Worm (Caenorhabditis elegans): ENCODE data around the gene C28A5.2.

The C28A5.2 gene

DNA sequence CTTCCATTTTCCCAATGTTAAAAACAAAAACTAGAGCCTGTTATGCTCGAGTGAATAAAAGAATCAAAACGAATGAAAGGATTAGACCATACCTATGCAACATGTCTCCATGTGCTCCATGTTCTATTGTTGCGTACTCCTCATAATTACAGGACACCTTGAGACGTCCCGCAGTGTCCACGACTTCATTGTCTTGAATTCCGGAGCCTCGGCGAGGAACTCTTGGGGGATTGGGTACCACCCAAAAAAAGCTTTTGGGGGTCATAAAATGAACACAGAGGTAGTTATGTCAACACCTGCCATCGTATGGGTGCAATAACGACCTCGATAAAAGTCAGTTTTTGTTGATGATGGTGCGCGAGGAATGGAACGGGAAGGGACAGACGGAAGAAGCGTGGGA lies 15.6 kb upstream of the C28A5.2 start:
- no peak for TF ChIP-seq unc-62 (GFP tag; optimal IDR thresholded peaks at IDR 0.05)

- TF ChIP-seq unc-62 (GFP tag; optimal IDR thresholded peaks at IDR 0.05) = no peak
These were observed 14.4 kb upstream of the C28A5.2 start for ce11 chrIII:4453768-4454167.

DNA sequence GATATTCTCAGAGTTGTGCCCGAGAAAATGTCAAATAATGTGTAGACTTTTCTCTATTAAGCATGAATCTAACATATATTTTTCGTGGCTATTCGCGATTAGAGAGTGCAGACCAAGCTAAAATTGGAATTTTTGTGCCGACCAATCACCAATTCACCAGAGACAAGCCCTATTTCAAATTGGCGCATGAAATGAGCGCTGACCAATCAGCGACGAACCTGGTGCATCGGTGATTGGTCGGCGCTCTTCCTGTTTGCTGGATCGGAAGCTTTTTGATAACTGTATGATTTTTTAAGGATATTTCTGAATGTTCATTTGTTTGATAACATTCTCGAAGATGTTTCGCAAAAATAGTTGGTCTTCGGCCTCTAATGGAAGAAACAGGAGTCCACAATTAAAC lies 14.0 kb upstream of the C28A5.2 start:
- no peak for TF ChIP-seq unc-62 (GFP tag; optimal IDR thresholded peaks at IDR 0.05)

DNA sequence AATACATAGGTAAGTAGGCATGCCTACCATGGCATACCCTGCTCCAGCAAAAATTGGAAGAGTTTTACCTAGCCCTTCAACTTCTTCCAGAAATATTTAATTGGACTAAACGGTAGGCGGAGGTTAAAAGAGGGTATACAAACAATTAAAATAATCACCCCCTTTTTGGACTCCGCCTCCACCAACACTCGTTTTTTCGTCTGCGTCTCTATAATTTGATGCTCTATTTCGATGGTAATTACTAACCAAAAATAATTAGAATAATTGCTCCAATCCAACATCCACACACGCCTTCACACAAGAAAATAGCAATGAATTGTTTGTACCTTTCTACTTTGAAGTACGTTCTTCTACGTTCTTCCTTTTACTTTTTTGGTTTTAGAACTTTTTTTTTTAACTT lies 13.4 kb upstream of the C28A5.2 start:
- TF ChIP-seq unc-62 (GFP tag; optimal IDR thresholded peaks at IDR 0.05) = no peak

ce11 chrIII:4450773-4451423 lies 11.6 kb upstream of the C28A5.2 start:
- no peak for TF ChIP-seq unc-62 (GFP tag; optimal IDR thresholded peaks at IDR 0.05)

DNA sequence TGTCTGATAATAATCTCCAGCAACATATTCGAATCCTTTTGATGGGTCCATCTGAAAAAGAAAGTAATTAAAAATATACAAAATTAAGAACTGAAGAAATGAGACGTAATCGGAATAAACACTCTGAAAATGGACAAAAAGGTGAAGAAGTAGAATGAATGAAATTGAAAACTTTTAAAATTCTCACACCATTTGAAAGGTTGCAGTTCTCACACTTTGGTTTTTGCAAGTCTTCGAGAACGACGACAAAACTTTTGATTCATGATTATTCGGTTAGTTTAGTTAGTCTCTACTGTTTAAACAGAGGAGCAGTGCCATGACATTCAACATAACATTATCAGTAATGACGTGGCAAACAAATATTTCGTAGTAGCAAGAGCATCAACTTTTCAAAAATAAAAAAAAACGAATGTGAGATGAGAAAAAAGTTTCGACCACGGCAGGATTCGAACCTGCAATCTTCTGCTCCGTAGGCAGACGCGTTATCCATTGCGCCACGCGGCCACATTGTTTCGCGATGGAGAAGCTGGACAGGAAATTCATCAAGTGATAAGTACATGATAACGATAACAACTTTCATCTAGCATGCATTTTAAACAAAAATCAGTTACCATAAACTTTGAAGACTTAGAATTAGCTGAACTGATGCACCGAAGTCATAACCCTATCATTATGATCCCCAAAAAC lies 10.7 kb upstream of the C28A5.2 start, which contains the start of gene ceh-43:
Gene ceh-43, minus strand, starts transcription at position 51 of the 687 bp plus-strand sequence.
- TF ChIP-seq unc-62 (GFP tag; optimal IDR thresholded peaks at IDR 0.05) = no peak

- TF ChIP-seq unc-62 (GFP tag; optimal IDR thresholded peaks at IDR 0.05) = no peak
These were observed 10.0 kb upstream of the C28A5.2 start for ce11 chrIII:4449357-4449756.

DNA sequence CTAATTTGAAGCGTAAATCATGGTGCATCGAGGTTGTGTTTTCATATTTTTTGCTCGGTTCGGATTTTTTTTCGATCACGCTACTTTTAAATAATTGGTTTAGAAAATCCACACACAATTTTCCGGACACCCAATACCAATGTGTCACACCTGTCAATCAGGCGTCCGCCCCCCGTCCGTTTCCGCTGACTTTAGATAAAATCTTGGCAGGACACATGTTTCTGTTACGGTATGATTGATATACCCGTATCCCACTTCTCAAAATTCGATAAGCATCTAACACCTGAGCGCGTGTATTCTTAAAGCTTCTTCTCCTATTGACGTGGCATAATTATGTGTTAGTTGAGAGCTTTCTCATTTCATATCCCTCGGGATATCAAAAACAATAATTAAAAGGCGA lies 8.7 kb upstream of the C28A5.2 start:
- no peak for TF ChIP-seq unc-62 (GFP tag; optimal IDR thresholded peaks at IDR 0.05)

DNA sequence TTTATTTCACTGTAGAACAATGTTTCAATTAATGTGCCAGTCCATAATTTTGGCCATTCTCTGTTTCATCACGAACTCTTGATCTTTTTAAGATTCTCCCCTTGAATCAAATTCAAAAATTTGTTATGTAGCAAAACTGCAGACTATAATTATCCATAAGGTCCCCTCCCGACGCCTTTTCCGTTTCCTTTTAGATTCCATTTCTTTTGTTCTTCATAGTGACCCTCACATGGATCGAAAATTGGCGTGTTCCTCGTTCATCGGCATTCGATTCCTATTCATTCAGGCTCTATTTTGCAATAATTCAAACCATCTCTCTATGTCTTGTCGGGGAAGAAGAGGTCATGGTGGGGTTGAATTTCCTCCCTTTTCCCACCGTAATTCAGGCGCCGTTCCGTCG lies 5.1 kb upstream of the C28A5.2 start:
- TF ChIP-seq unc-62 (GFP tag; optimal IDR thresholded peaks at IDR 0.05) = no peak

DNA sequence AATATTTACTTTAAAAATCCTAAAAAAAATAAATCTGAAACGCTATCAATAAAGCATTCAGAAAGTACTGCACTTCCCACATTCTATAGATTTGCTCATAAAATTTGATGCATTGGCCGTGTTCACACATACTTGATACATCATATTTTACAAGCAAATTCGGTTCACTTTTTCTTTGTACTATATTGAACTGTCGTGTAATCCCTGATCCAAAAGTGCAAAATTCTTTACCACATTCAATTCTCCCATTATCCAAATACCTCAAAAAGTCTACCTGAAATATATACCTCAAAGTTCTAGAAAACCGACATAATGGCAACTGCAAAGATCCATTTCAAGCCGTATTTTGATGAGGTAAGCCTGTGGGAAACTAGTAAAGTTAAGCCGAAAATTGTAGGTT lies 2.4 kb upstream of the C28A5.2 start, which contains the start of gene nex-3:
Gene nex-3, plus strand, starts transcription at position 301 of the 400 bp plus-strand sequence.
- TF ChIP-seq unc-62 (GFP tag; optimal IDR thresholded peaks at IDR 0.05) = no peak

ce11 chrIII:4435262-4435661 lies 4.1 kb downstream of the C28A5.2 start:
- TF ChIP-seq unc-62 (GFP tag; optimal IDR thresholded peaks at IDR 0.05) = no peak

ce11 chrIII:4434294-4434781 lies 5.0 kb downstream of the C28A5.2 start, which contains the start of gene C28A5.1:
Gene C28A5.1 (minus strand): TSS chrIII:4434344.
- no peak for TF ChIP-seq unc-62 (GFP tag; optimal IDR thresholded peaks at IDR 0.05)

DNA sequence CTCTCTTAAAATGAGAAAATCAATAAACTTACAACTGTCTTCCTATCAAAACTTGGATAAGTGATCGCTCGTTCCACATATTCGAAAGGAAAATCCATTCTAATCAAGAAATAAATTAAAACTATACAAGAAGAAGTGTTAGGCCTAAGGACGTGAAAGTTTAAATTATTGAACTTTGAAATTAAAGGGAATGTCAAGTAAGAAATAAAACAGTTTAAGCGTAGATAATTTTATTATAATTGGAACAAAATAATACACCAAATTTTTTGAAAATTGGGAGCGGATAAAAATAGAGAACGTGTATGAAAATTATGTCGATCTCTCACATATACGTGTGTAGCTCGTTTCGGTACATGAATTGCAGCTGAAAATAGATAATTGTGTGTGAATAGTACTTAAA lies 9.9 kb downstream of the C28A5.2 start, which contains the start of gene C28A5.6:
Gene C28A5.6, minus strand, starts transcription at position 101 of the 400 bp plus-strand sequence.
- TF ChIP-seq unc-62 (GFP tag; optimal IDR thresholded peaks at IDR 0.05) = no peak

- no peak for TF ChIP-seq unc-62 (GFP tag; optimal IDR thresholded peaks at IDR 0.05)
These were observed 10.5 kb downstream of the C28A5.2 start for ce11 chrIII:4428797-4429196.

DNA sequence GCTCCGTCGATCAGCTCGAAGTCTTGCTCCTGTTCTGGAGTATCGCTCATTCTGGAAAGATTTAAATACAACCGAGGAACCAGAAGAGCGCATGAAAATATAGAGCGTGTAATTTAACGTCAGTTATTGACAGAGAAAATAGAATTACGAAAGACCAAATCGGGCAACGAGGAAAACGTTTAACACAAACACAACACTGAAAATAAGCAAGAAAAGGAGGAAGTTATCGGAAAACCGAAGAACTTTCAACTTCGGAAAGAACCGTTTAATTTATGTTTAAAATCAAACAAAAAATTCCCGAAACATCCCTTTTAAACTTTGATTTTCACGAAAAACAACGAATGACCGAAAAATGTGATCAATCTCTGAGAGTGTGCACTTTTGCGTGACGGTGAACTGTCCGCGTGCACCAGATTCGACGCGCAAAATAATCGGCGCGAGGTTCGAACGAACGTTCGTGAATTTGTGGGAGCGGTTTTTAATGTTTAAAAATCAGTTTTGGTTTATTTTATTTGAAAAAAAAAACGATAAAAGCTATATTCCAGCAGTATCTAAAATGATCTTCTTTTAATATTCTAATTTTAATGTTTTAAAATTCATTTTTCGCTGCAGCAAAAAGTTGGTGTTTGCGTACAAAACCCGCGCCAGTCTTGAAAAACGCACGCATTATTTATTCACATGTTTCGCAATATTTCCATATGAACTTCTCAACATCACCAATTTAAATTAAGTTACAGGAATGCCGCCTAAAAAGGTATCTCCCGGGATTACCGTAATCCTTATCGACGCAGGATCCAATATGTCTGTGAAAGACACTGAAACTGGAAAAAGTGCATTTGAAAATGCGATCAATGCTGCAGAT lies 20.0 kb downstream of the C28A5.2 start, which contains the start of the genes R07E5.7 and cku-80:
Gene R07E5.7, minus strand, starts transcription at position 51 of the 862 bp plus-strand sequence.
Gene cku-80, plus strand, starts transcription at position 732 of the 862 bp plus-strand sequence.
- TF ChIP-seq unc-62 (GFP tag; optimal IDR thresholded peaks at IDR 0.05) = no peak

ce11 chrIII:4417956-4418355 lies 21.4 kb downstream of the C28A5.2 start, which contains the start of the genes R07E5.19 and pdcd-2:
Gene R07E5.19 (minus strand): TSS chrIII:4418056.
Gene pdcd-2 (minus strand): TSS chrIII:4418057.
- no peak for TF ChIP-seq unc-62 (GFP tag; optimal IDR thresholded peaks at IDR 0.05)

Data from whole organism, dauer.